Fruit fly (Drosophila melanogaster) whole organism, adult: Measurements from ENCODE around the gene ATPsynGL.
A peak's percentile ranks its signal among the peaks of the same experiment; 100 is the strongest.

Source experiments
- CG11617 ChIP-seq: fragments of 200-800 bp; sonication (Bioruptor generic); optimal IDR thresholded peaks from 2 replicates; lab custom pipeline; 2017; ENCODE audit warnings: mild to moderate bottlenecking, missing biosample characterization, missing genetic modification reagents, missing genetic modification characterization
- CG12768 ChIP-seq: fragments of 200-800 bp; sonication (Bioruptor generic); optimal IDR thresholded peaks from 2 replicates; lab custom pipeline; 2017; ENCODE audit warnings: missing biosample characterization, missing genetic modification characterization, mild to moderate bottlenecking, moderate library complexity, missing genetic modification reagents
- CG14711 ChIP-seq: fragments of 200-800 bp; sonication (Bioruptor generic); optimal IDR thresholded peaks from 2 replicates; lab custom pipeline; 2018; ENCODE audit warnings: missing biosample characterization, mild to moderate bottlenecking, missing genetic modification characterization, moderate library complexity
- CG1620 ChIP-seq: fragments of 200-800 bp; sonication (Bioruptor generic); optimal IDR thresholded peaks from 2 replicates; lab custom pipeline; 2016; ENCODE audit warnings: missing biosample characterization, missing genetic modification characterization
- CG33017 ChIP-seq: fragments of 200-800 bp; sonication (Bioruptor generic); optimal IDR thresholded peaks from 2 replicates; lab custom pipeline; 2018; ENCODE audit warnings: missing biosample characterization, mild to moderate bottlenecking, missing genetic modification characterization, moderate library complexity
- CG5204 ChIP-seq: fragments of 200-800 bp; sonication (Bioruptor generic); optimal IDR thresholded peaks from 2 replicates; lab custom pipeline; 2016; ENCODE audit warnings: missing biosample characterization, missing genetic modification characterization
- CG7045 ChIP-seq: fragments of 200-800 bp; sonication (Bioruptor generic); optimal IDR thresholded peaks from 2 replicates; lab custom pipeline; 2017; ENCODE audit warnings: missing biosample characterization, mild to moderate bottlenecking, missing genetic modification characterization
- CG7101 ChIP-seq: fragments of 200-800 bp; sonication (Bioruptor generic); optimal IDR thresholded peaks from 2 replicates; lab custom pipeline; 2018; ENCODE audit warnings: missing biosample characterization, mild to moderate bottlenecking, missing genetic modification characterization, moderate library complexity
- Clk ChIP-seq: fragments of 200-800 bp; sonication (Bioruptor generic); optimal IDR thresholded peaks from 2 replicates; lab custom pipeline; 2017; ENCODE audit warnings: missing biosample characterization, missing genetic modification characterization
- Crg-1 ChIP-seq: fragments of 200-800 bp; sonication (Bioruptor generic); optimal IDR thresholded peaks from 2 replicates; lab custom pipeline; 2016; ENCODE audit warnings: missing biosample characterization, missing genetic modification characterization
- Hr96 ChIP-seq: fragments of 200-800 bp; sonication (Bioruptor generic); optimal IDR thresholded peaks from 2 replicates; lab custom pipeline; 2016; ENCODE audit warnings: missing biosample characterization, missing genetic modification characterization
- Mnt ChIP-seq: fragments of 200-800 bp; sonication (Bioruptor generic); optimal IDR thresholded peaks from 2 replicates; lab custom pipeline; 2016; ENCODE audit warnings: missing biosample characterization, mild to moderate bottlenecking, missing genetic modification characterization
- bab1 ChIP-seq: fragments of 200-800 bp; sonication (Bioruptor generic); optimal IDR thresholded peaks from 3 replicates; lab custom pipeline; 2019; ENCODE audit warnings: missing biosample characterization, mild to moderate bottlenecking, missing genetic modification characterization, moderate library complexity
- cic ChIP-seq: fragments of 200-800 bp; sonication (Bioruptor generic); optimal IDR thresholded peaks from 2 replicates; lab custom pipeline; 2017; ENCODE audit warnings: missing biosample characterization, mild to moderate bottlenecking, missing genetic modification characterization, moderate library complexity
- cnc ChIP-seq, 2 experiments: fragments of >200 bp; optimal IDR thresholded peaks; 2 replicates each; lab custom pipeline; 2017
- kay ChIP-seq: fragments of 200-800 bp; sonication (Bioruptor generic); peaks from one replicate; lab custom pipeline; 2016; ENCODE audit warnings: missing biosample characterization, missing genetic modification characterization, borderline replicate concordance
- ovo ChIP-seq: fragments of 200-800 bp; sonication (Bioruptor generic); optimal IDR thresholded peaks from 2 replicates; lab custom pipeline; 2016; ENCODE audit warnings: missing biosample characterization, missing genetic modification characterization
- pad ChIP-seq: fragments of 200-800 bp; sonication (Bioruptor generic); optimal IDR thresholded peaks from 3 replicates; lab custom pipeline; 2017; ENCODE audit warnings: missing biosample characterization, missing genetic modification characterization, mild to moderate bottlenecking, moderate library complexity, missing genetic modification reagents
- tj ChIP-seq: fragments of 200-800 bp; sonication (Bioruptor generic); optimal IDR thresholded peaks from 3 replicates; lab custom pipeline; 2017; ENCODE audit warnings: missing biosample characterization, mild to moderate bottlenecking, missing genetic modification characterization, moderate library complexity
- toe ChIP-seq: fragments of 200-800 bp; sonication (Bioruptor generic); optimal IDR thresholded peaks from 2 replicates; lab custom pipeline; 2016; ENCODE audit warnings: missing biosample characterization, missing genetic modification characterization

ATPsynGL gene

DNA sequence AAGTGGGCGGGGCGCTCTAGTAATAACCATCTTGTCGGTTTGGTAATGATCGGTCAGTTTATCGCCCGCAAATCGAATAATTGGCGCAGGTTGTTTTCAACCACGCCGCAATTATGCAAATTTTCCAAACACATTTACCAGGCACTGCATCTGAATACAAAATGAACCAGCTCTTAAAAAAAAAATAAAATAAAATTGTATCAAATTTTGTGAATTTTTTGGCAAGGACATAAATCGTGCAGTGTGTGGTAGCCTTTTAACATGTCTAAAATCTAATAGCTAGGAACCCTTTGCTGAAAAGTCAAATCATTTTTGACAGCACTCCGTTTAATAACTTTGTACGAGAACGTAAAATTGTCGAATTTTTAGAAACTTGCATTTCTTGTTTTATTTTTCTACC is at the start of gene ATPsynGL:
Gene ATPsynGL (plus strand): TSS at position 301 of the 400 bp plus-strand sequence.
- TF ChIP-seq tj (no peak), toe (GFP tag; lab: Kevin White, UChicago) (no peak), pad (GFP tag; lab: Kevin White, UChicago) (no peak), Clk (GFP tag; lab: Kevin White, UChicago) (no peak), CG7101 (no peak), Hr96 (GFP tag; lab: Kevin White, UChicago) (no peak), CG7045 (GFP tag; lab: Kevin White, UChicago) (no peak), CG1620 (GFP tag; lab: Kevin White, UChicago) (no peak), cic (GFP tag; lab: Kevin White, UChicago) (no peak), ovo (GFP tag; lab: Kevin White, UChicago) (no peak), Mnt (no peak), Crg-1 (GFP tag; lab: Kevin White, UChicago) (no peak), CG5204 (GFP tag; lab: Kevin White, UChicago) (no peak), CG33017 (tag; lab: Kevin White, UChicago) (no peak), kay (GFP tag; lab: Kevin White, UChicago) (no peak), CG12768 (GFP tag; lab: Kevin White, UChicago) (no peak), CG11617 (GFP tag; lab: Kevin White, UChicago) (no peak), cnc (optimal IDR thresholded peaks at IDR 0.05; lab: Kevin White, UChicago) (no peak)

DNA sequence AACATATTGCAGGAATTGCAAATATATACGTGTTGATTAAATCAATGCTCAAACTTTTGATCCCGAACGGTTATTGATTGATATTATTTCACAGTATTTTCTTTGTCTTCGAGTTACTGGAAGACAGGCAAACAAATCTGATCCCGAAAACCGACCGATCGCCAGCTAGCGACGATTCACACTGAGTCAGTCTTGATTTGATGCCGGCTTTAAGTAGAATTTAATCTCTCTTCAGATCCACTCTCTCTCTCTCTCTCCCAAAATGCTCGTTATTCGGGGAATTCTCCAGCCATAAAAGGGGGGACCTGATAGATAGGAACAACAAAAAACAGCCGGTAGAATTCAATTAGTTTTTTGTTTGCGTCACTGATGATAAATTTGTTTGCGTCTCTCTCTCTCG is 45.7 kb upstream of the ATPsynGL start, which contains the start of gene Tep2:
Gene Tep2 (minus strand): TSS at position 185 of the 400 bp plus-strand sequence.
- TF ChIP-seq Mnt (no peak), cnc (optimal IDR thresholded peaks at IDR 0.05; lab: Kevin White, UChicago) (no peak), CG33017 (tag; lab: Kevin White, UChicago) (no peak), CG5204 (GFP tag; lab: Kevin White, UChicago) (no peak), CG14711 (no peak), CG12768 (GFP tag; lab: Kevin White, UChicago) (no peak), kay (GFP tag; lab: Kevin White, UChicago) (no peak), toe (GFP tag; lab: Kevin White, UChicago) (no peak), tj (peak; percentile 6), bab1 (peak; percentile 9), cic (GFP tag; lab: Kevin White, UChicago) (peak; percentile 9), Clk (GFP tag; lab: Kevin White, UChicago) (no peak), CG11617 (GFP tag; lab: Kevin White, UChicago) (no peak), pad (GFP tag; lab: Kevin White, UChicago) (no peak), ovo (GFP tag; lab: Kevin White, UChicago) (no peak), Crg-1 (GFP tag; lab: Kevin White, UChicago) (no peak), CG7101 (no peak), CG7045 (GFP tag; lab: Kevin White, UChicago) (no peak)

DNA sequence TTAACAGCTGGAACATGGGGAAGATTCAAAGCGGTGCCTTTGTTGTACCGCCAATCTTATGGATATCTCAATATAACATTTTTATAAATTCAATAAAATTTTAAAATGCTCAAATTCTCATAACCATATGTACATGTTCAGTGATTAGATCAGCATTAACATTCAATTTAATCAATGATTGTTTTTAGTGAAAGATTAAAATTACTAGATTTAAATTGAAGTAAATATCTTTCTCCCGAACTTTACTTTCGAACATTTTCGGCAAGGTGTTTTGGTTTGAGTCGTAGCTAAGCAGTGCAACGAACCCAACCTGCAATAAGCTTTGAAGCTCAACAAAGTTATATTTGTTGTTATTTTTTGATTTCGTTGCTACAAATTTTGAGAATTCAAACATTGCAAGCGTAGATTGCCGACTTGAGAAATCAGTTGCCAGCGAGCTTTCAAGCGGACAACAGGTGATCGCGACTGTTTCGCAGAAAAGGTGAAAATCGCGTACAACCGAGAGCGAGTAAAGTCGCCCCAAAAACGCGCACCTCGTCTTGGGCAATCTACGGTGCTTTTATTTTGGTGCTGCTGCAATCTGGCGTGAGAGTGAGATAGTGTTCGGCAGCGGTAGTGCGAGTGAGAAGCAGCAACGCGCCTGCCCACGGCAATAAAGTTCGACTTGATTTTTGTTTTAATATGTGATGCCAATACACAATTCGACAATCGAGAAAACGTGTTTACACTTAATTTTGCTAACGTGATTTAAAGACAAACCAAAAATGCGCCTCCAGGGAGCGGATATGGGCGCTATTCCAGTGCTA is 44.5 kb upstream of the ATPsynGL start, which contains the start of gene Tep3:
Gene Tep3 (plus strand): TSS at position 423 of the 806 bp plus-strand sequence.
- TF ChIP-seq Mnt, result no peak
- peak; percentile 40 for TF ChIP-seq CG7101
- TF ChIP-seq CG12768 (GFP tag; lab: Kevin White, UChicago), result no peak
- peak; percentile 56 for TF ChIP-seq CG7045 (GFP tag; lab: Kevin White, UChicago)
- TF ChIP-seq pad (GFP tag; lab: Kevin White, UChicago), result peak; percentile 28
- TF ChIP-seq Hr96 (GFP tag; lab: Kevin White, UChicago), result peak; percentile 7
- no peak for TF ChIP-seq tj
- peak; percentile 58 for TF ChIP-seq toe (GFP tag; lab: Kevin White, UChicago)
- peak; percentile 73 for TF ChIP-seq bab1
- peak; percentile 72 for TF ChIP-seq kay (GFP tag; lab: Kevin White, UChicago)
- TF ChIP-seq Clk (GFP tag; lab: Kevin White, UChicago), result no peak
- peak; percentile 26 for TF ChIP-seq CG33017 (tag; lab: Kevin White, UChicago)
- TF ChIP-seq CG11617 (GFP tag; lab: Kevin White, UChicago), result no peak
- peak; percentile 59 for TF ChIP-seq CG14711
- peak; percentile 6 for TF ChIP-seq CG5204 (GFP tag; lab: Kevin White, UChicago)
- TF ChIP-seq CG1620 (GFP tag; lab: Kevin White, UChicago), result no peak

DNA sequence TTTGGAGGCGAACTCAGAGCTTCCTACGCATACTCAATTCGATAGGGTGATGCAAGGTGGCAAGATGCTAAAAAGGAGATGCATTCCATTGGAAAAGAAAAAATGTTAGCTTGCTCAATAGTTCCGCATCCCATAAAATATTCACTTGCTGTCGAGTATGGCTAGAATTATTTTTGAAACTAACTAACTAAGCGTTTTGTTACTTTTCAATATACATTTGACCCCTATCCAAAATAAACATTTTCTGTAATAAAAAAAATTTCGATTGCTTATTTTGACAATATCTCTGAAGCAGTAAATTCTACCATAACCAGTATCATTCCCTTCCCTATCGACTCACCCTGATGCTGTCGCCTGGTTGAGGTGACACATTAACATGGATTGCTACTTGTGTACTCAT is 43.5 kb upstream of the ATPsynGL start:
- TF ChIP-seq cic (GFP tag; lab: Kevin White, UChicago) (no peak), kay (GFP tag; lab: Kevin White, UChicago) (peak; percentile 24)

DNA sequence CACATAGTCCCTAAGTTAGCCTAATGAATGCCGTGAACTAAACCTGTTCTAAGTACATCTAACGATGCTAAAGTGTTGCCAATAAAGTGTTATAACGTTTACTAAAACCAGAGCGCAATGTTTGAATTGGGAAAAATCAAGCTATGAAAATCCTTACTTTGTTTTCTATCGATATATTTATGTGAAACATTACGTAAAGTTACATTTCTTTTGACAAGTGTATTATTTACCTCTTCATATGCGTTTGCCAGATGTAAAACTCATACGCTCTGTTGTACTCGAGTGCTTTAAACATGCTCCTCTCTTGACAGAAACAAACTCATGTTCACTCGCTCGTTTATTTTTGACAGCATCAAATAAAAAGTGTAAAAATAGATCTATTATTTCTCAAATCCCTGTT is 36.5 kb upstream of the ATPsynGL start, which contains the start of gene Ntl:
Gene Ntl (plus strand): TSS at position 301 of the 400 bp plus-strand sequence.
- TF ChIP-seq bab1 (no peak), toe (GFP tag; lab: Kevin White, UChicago) (no peak), CG7101 (no peak), CG1620 (GFP tag; lab: Kevin White, UChicago) (no peak), Clk (GFP tag; lab: Kevin White, UChicago) (no peak), Hr96 (GFP tag; lab: Kevin White, UChicago) (no peak), CG14711 (no peak), cic (GFP tag; lab: Kevin White, UChicago) (no peak), CG11617 (GFP tag; lab: Kevin White, UChicago) (no peak), Mnt (no peak), kay (GFP tag; lab: Kevin White, UChicago) (no peak), Crg-1 (GFP tag; lab: Kevin White, UChicago) (no peak), CG33017 (tag; lab: Kevin White, UChicago) (no peak)
